Worm (Caenorhabditis elegans) whole organism, L1 larva: ENCODE data around the gene rpap-3.

Experiments
- F16B12.6 ChIP-seq: fragments of 150-350 bp; optimal IDR thresholded peaks from 2 replicates; lab custom pipeline; 2014; ENCODE audit warnings: missing biosample characterization, missing genetic modification characterization
- alr-1 ChIP-seq: fragments of 200-800 bp; sonication (Bioruptor generic); optimal IDR thresholded peaks from 2 replicates; lab custom pipeline; 2018; ENCODE audit warnings: borderline replicate concordance, mild to moderate bottlenecking, missing genetic modification characterization, missing compliant biosample characterization
- ama-1 ChIP-seq: fragments of 150-350 bp; optimal IDR thresholded peaks from 2 replicates; lab custom pipeline; 2014
- ceh-8 ChIP-seq: fragments of 200-800 bp; sonication (Bioruptor generic); optimal IDR thresholded peaks from 2 replicates; lab custom pipeline; 2018; ENCODE audit warnings: mild to moderate bottlenecking, missing genetic modification characterization, moderate library complexity, missing compliant biosample characterization
- ceh-90 ChIP-seq: sonication (generic microtip); optimal IDR thresholded peaks from 2 replicates; lab custom pipeline; 2016; ENCODE audit warnings: missing genetic modification characterization, missing compliant biosample characterization
- egl-13 ChIP-seq: sonication (generic microtip); optimal IDR thresholded peaks from 2 replicates; lab custom pipeline; 2016; ENCODE audit warnings: missing genotype, missing genetic modification reagents, missing genetic modification characterization, missing compliant biosample characterization
- elt-2 ChIP-seq: sonication (generic microtip); optimal IDR thresholded peaks from 2 replicates; lab custom pipeline; 2016; ENCODE audit warnings: missing genetic modification characterization, mild to moderate bottlenecking, inconsistent platforms, missing compliant biosample characterization, missing genetic modification reagents
- lin-13 ChIP-seq: fragments of 150-350 bp; optimal IDR thresholded peaks from 2 replicates; lab custom pipeline; 2014; ENCODE audit warnings: missing biosample characterization, missing genetic modification reagents, missing genetic modification characterization
- nhr-12 ChIP-seq: sonication (generic microtip); optimal IDR thresholded peaks from 2 replicates; lab custom pipeline; 2017; ENCODE audit warnings: missing biosample characterization, missing genetic modification characterization
- rnt-1 ChIP-seq: sonication (generic microtip); optimal IDR thresholded peaks from 2 replicates; lab custom pipeline; 2016; ENCODE audit warnings: mild to moderate bottlenecking, missing genetic modification characterization, moderate library complexity, missing compliant biosample characterization
- unc-62 ChIP-seq: fragments of 150-350 bp; optimal IDR thresholded peaks from 2 replicates; lab custom pipeline; 2014; ENCODE audit warnings: missing biosample characterization, missing genetic modification reagents, missing genetic modification characterization
- ztf-4 ChIP-seq: fragments of 150-350 bp; optimal IDR thresholded peaks from 2 replicates; lab custom pipeline; 2014; ENCODE audit warnings: missing biosample characterization, missing genetic modification characterization

- TF ChIP-seq ama-1 (lab: Kevin White, UChicago) = no peak
- no peak for TF ChIP-seq ceh-90 (tag; lab: Kevin White, UChicago)
- TF ChIP-seq rnt-1 (tag; lab: Kevin White, UChicago) = no peak
- TF ChIP-seq ztf-4 (tag; lab: Kevin White, UChicago) = no peak
- TF ChIP-seq elt-2 (tag; lab: Kevin White, UChicago) = peak; percentile 34
- no peak for TF ChIP-seq lin-13 (GFP tag; lab: Kevin White, UChicago)
- TF ChIP-seq nhr-12 (tag; lab: Kevin White, UChicago) = no peak
- no peak for TF ChIP-seq alr-1 (tag; lab: Kevin White, UChicago)
- TF ChIP-seq F16B12.6 (tag; lab: Kevin White, UChicago) = no peak
- TF ChIP-seq ceh-8 = no peak
- no peak for TF ChIP-seq unc-62 (GFP tag; lab: Kevin White, UChicago)
- no peak for TF ChIP-seq egl-13 (tag; lab: Kevin White, UChicago)
Observed at ce11 chrIV:7791821-7792446, 13.2 kb upstream of the rpap-3 start, which contains the start of gene C33H5.13.
